Worm (Caenorhabditis elegans) whole organism, early embryonic: ENCODE data around the gene fbxb-65.

Source experiments
- ceh-36 ChIP-seq: sonication (generic microtip); optimal IDR thresholded peaks from 2 replicates; lab custom pipeline; 2016; ENCODE audit warnings: missing genetic modification characterization, inconsistent platforms, missing compliant biosample characterization
- hmbx-1 ChIP-seq: sonication (generic microtip); optimal IDR thresholded peaks from 2 replicates; lab custom pipeline; 2016; ENCODE audit warnings: mild to moderate bottlenecking, missing genetic modification characterization, missing compliant biosample characterization

DNA sequence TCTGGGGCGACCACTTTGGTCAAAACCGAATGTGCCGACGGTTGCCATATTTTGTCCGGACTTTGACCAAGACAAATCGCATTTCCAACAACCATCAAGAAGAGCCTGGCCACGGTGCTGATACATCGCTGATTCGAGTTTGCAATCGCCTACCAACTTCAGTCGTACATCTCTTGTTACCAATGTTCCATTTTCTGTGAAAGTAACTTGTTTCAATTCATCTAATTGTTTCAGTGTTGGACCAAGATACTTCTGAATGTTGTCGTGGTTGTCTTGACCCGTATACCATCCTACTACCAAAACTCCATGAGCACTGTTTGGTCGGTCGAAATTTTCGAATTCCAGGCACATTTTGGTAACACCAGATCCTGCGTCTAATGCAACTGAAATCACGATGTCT is 3.9 kb upstream of the fbxb-65 start:
- no peak for TF ChIP-seq ceh-36 (tag; lab: Kevin White, UChicago)
- no peak for TF ChIP-seq hmbx-1 (tag; lab: Kevin White, UChicago)
